Fruit fly (Drosophila melanogaster) whole organism, embryonic: ENCODE measurements around the gene S6KL.

Experiments used
- Abd-B ChIP-seq: fragments of 200-800 bp; sonication (Bioruptor generic); optimal IDR thresholded peaks from 2 replicates; lab custom pipeline; 2018; ENCODE audit warnings: missing biosample characterization, mild to moderate bottlenecking, missing genetic modification characterization, moderate library complexity
- Asciz ChIP-seq: fragments of 200-800 bp; sonication (Bioruptor generic); optimal IDR thresholded peaks from 2 replicates; lab custom pipeline; 2017; ENCODE audit warnings: missing biosample characterization, mild to moderate bottlenecking, missing genetic modification characterization, missing genetic modification reagents
- Bdp1 ChIP-seq: fragments of 200-800 bp; sonication (Bioruptor generic); optimal IDR thresholded peaks from 3 replicates; lab custom pipeline; 2016; ENCODE audit warnings: missing biosample characterization, missing genetic modification characterization
- Blimp-1 ChIP-seq: fragments of 200-800 bp; sonication (Bioruptor generic); optimal IDR thresholded peaks from 3 replicates; lab custom pipeline; 2018; ENCODE audit warnings: missing biosample characterization, missing genetic modification characterization, mild to moderate bottlenecking, moderate library complexity, missing genetic modification reagents
- CG10565 ChIP-seq: fragments of 200-800 bp; sonication (Bioruptor generic); optimal IDR thresholded peaks from 3 replicates; lab custom pipeline; 2016; ENCODE audit warnings: missing biosample characterization, mild to moderate bottlenecking, missing genetic modification characterization
- CG10979 ChIP-seq: fragments of 200-800 bp; sonication (Bioruptor generic); optimal IDR thresholded peaks from 2 replicates; lab custom pipeline; 2018; ENCODE audit warnings: missing biosample characterization, mild to moderate bottlenecking, missing genetic modification characterization, moderate library complexity
- CG17612 ChIP-seq: fragments of 200-800 bp; sonication (Bioruptor generic); IDR thresholded peaks from 2 replicates; pipeline ENCODE4 v1.3.6; 2022; ENCODE audit warnings: missing biosample characterization, missing genetic modification characterization
- CG18262 ChIP-seq: fragments of 200-800 bp; optimal IDR thresholded peaks from 3 replicates; lab custom pipeline; 2019; ENCODE audit warnings: missing biosample characterization, mild to moderate bottlenecking, missing genetic modification characterization, moderate library complexity
- CG2875 ChIP-seq: fragments of 200-800 bp; sonication (Bioruptor generic); optimal IDR thresholded peaks from 2 replicates; lab custom pipeline; 2017; ENCODE audit warnings: missing biosample characterization, mild to moderate bottlenecking, missing genetic modification characterization, missing genetic modification reagents
- CG3065 ChIP-seq: fragments of 200-800 bp; sonication (Bioruptor generic); optimal IDR thresholded peaks from 2 replicates; lab custom pipeline; 2016; ENCODE audit warnings: missing biosample characterization, missing genetic modification characterization
- CG32767 ChIP-seq: fragments of 200-800 bp; sonication (Bioruptor generic); IDR thresholded peaks from 2 replicates; pipeline ENCODE4 v1.3.6; 2022; ENCODE audit warnings: missing biosample characterization, missing genetic modification characterization
- CG34376 ChIP-seq: fragments of 200-800 bp; sonication (Bioruptor generic); optimal IDR thresholded peaks from 2 replicates; lab custom pipeline; 2018; ENCODE audit warnings: missing biosample characterization, mild to moderate bottlenecking, missing genetic modification characterization
- CG3847 ChIP-seq: fragments of 200-800 bp; sonication (Bioruptor generic); IDR thresholded peaks from 2 replicates; pipeline ENCODE4 v1.3.6; 2022; ENCODE audit warnings: missing biosample characterization, missing genetic modification characterization
- CG4360 ChIP-seq: fragments of 200-800 bp; sonication (Bioruptor generic); IDR thresholded peaks from 2 replicates; pipeline ENCODE4 v1.3.6; 2022; ENCODE audit warnings: missing biosample characterization, missing genetic modification characterization
- CG5245 ChIP-seq: fragments of 200-800 bp; sonication (Bioruptor generic); optimal IDR thresholded peaks from 3 replicates; lab custom pipeline; 2016; ENCODE audit warnings: missing biosample characterization, missing genetic modification characterization
- CG6654 ChIP-seq: fragments of 200-800 bp; sonication (Bioruptor generic); optimal IDR thresholded peaks from 2 replicates; lab custom pipeline; 2017; ENCODE audit warnings: missing biosample characterization, mild to moderate bottlenecking, missing genetic modification characterization
- CG6683 ChIP-seq: fragments of 200-800 bp; sonication (Bioruptor generic); optimal IDR thresholded peaks from 2 replicates; lab custom pipeline; 2017; ENCODE audit warnings: missing biosample characterization, mild to moderate bottlenecking, missing genetic modification characterization, missing genetic modification reagents
- CG8765 ChIP-seq: fragments of 200-800 bp; sonication (Bioruptor generic); IDR thresholded peaks from 2 replicates; pipeline ENCODE4 v1.3.6; 2022; ENCODE audit warnings: missing biosample characterization, missing genetic modification characterization
- Camta ChIP-seq: fragments of 200-800 bp; sonication (Bioruptor generic); optimal IDR thresholded peaks from 2 replicates; lab custom pipeline; 2016; ENCODE audit warnings: missing biosample characterization, missing genetic modification characterization
- CrebB ChIP-seq: fragments of 200-800 bp; sonication (Bioruptor generic); optimal IDR thresholded peaks from 3 replicates; lab custom pipeline; 2018; ENCODE audit warnings: missing biosample characterization, mild to moderate bottlenecking, missing genetic modification characterization
- Elba2 ChIP-seq: fragments of 200-800 bp; sonication (Bioruptor generic); optimal IDR thresholded peaks from 3 replicates; lab custom pipeline; 2016; ENCODE audit warnings: missing biosample characterization, missing genetic modification characterization
- GATAe ChIP-seq: fragments of 200-800 bp; sonication (Bioruptor generic); conservative IDR thresholded peaks from 2 replicates; pipeline ENCODE4 v1.3.6; 2022; ENCODE audit warnings: missing biosample characterization, missing genetic modification characterization
- HmgZ ChIP-seq: fragments of 200-800 bp; sonication (Bioruptor generic); optimal IDR thresholded peaks from 2 replicates; lab custom pipeline; 2018; ENCODE audit warnings: missing biosample characterization, mild to moderate bottlenecking, missing genetic modification characterization
- Hr78 ChIP-seq, 2 experiments: fragments of 200-800 bp in 1 of 2; fragments of >200 bp in 1 of 2; sonication (Bioruptor generic) in 1 of 2; optimal IDR thresholded peaks; 2 replicates each; lab custom pipeline; 2017 to 2019; ENCODE audit warnings: missing biosample characterization in 2 of 2, missing genetic modification characterization in 2 of 2, mild to moderate bottlenecking in 1 of 2, moderate library complexity in 1 of 2
- Sin3A ChIP-seq: fragments of >200 bp; optimal IDR thresholded peaks from 2 replicates; lab custom pipeline; 2018
- Trl ChIP-seq, 3 experiments: fragments of >200 bp in 2 of 3; fragments of 200-800 bp in 1 of 3; sonication (Bioruptor generic) in 1 of 3; optimal IDR thresholded peaks; 2 replicates in 1 of 3; 3 replicates in 2 of 3; lab custom pipeline; 2016 to 2017; ENCODE audit warnings: missing biosample characterization in 1 of 3, missing genetic modification characterization in 1 of 3
- Vsx1 ChIP-seq: fragments of 200-800 bp; sonication (Bioruptor generic); optimal IDR thresholded peaks from 2 replicates; lab custom pipeline; 2017; ENCODE audit warnings: missing biosample characterization, mild to moderate bottlenecking, missing genetic modification characterization, missing genetic modification reagents
- ab ChIP-seq: fragments of 200-800 bp; sonication (Bioruptor generic); optimal IDR thresholded peaks from 2 replicates; lab custom pipeline; 2016; ENCODE audit warnings: missing biosample characterization, missing genetic modification characterization
- caup ChIP-seq: fragments of 200-800 bp; sonication (Bioruptor generic); optimal IDR thresholded peaks from 3 replicates; lab custom pipeline; 2017; ENCODE audit warnings: missing biosample characterization, mild to moderate bottlenecking, missing genetic modification characterization, moderate library complexity; ENCODE audit not compliant: severe bottlenecking
- chif ChIP-seq, 2 experiments: fragments of 200-800 bp; sonication (Bioruptor generic); optimal IDR thresholded peaks; 3 replicates each; lab custom pipeline; 2016; ENCODE audit warnings: missing biosample characterization in 2 of 2, missing genetic modification characterization in 2 of 2
- crol ChIP-seq: fragments of 200-800 bp; sonication (Bioruptor generic); IDR thresholded peaks from 2 replicates; pipeline ENCODE4 v1.3.6; 2022; ENCODE audit warnings: missing biosample characterization, missing genetic modification characterization
- dmrt11E ChIP-seq: fragments of 200-800 bp; sonication (Bioruptor generic); optimal IDR thresholded peaks from 3 replicates; lab custom pipeline; 2018; ENCODE audit warnings: missing biosample characterization, mild to moderate bottlenecking, missing genetic modification characterization, moderate library complexity
- fd102C ChIP-seq: fragments of 200-800 bp; sonication (Bioruptor generic); optimal IDR thresholded peaks from 2 replicates; lab custom pipeline; 2018; ENCODE audit warnings: missing biosample characterization, mild to moderate bottlenecking, missing genetic modification characterization, moderate library complexity
- gem ChIP-seq: fragments of 200-800 bp; sonication (Bioruptor generic); optimal IDR thresholded peaks from 2 replicates; lab custom pipeline; 2019; ENCODE audit warnings: missing biosample characterization, mild to moderate bottlenecking, missing genetic modification characterization, moderate library complexity
- gsb-n ChIP-seq: fragments of 200-800 bp; sonication (Bioruptor generic); optimal IDR thresholded peaks from 3 replicates; lab custom pipeline; 2018; ENCODE audit warnings: missing biosample characterization, mild to moderate bottlenecking, missing genetic modification characterization
- insv ChIP-seq, 2 experiments: fragments of 200-800 bp; sonication (Bioruptor generic); optimal IDR thresholded peaks; 3 replicates each; lab custom pipeline; 2016 to 2018; ENCODE audit warnings: missing biosample characterization in 2 of 2, missing genetic modification characterization in 2 of 2
- jigr1 ChIP-seq: fragments of 200-800 bp; sonication (Bioruptor generic); IDR thresholded peaks from 3 replicates; pipeline ENCODE4 v1.3.6; 2022; ENCODE audit warnings: missing biosample characterization, missing genetic modification characterization
- klu ChIP-seq: fragments of 200-800 bp; sonication (Bioruptor generic); IDR thresholded peaks from 2 replicates; pipeline ENCODE4 v1.3.6; 2022; ENCODE audit warnings: missing biosample characterization, missing genetic modification characterization
- lab ChIP-seq: fragments of 200-800 bp; sonication (Bioruptor generic); optimal IDR thresholded peaks from 3 replicates; lab custom pipeline; 2017; ENCODE audit warnings: missing biosample characterization, missing genetic modification characterization, mild to moderate bottlenecking, moderate library complexity, missing genetic modification reagents
- peb ChIP-seq: fragments of 200-800 bp; sonication (Bioruptor generic); IDR thresholded peaks from 2 replicates; pipeline ENCODE4 v1.3.6; 2022; ENCODE audit warnings: missing biosample characterization, missing genetic modification characterization
- prd ChIP-seq, 3 experiments: fragments of >200 bp in 2 of 3; fragments of 200-800 bp in 1 of 3; sonication (Bioruptor generic) in 1 of 3; optimal IDR thresholded peaks in 2 of 3; IDR thresholded peaks in 1 of 3; 2 replicates in 2 of 3; 3 replicates in 1 of 3; pipeline versions ENCODE4 v1.3.6 to Lab custom; 2017 to 2022; ENCODE audit warnings: missing biosample characterization in 1 of 3, missing genetic modification characterization in 1 of 3
- pum ChIP-seq: fragments of 200-800 bp; sonication (Bioruptor generic); optimal IDR thresholded peaks from 2 replicates; lab custom pipeline; 2016; ENCODE audit warnings: missing biosample characterization, missing genetic modification characterization
- tll ChIP-seq, 2 experiments: fragments of 200-800 bp in 1 of 2; fragments of >200 bp in 1 of 2; sonication (Bioruptor generic) in 1 of 2; optimal IDR thresholded peaks; 2 replicates each; lab custom pipeline; 2017 to 2019; ENCODE audit warnings: missing biosample characterization in 2 of 2, missing genetic modification characterization in 2 of 2, mild to moderate bottlenecking in 1 of 2, moderate library complexity in 1 of 2
- tna ChIP-seq: fragments of 200-800 bp; sonication (Bioruptor generic); IDR thresholded peaks from 2 replicates; pipeline ENCODE4 v1.3.6; 2022; ENCODE audit warnings: missing biosample characterization, missing genetic modification characterization; ENCODE audit not compliant: partially characterized antibody
- toy ChIP-seq: fragments of 200-800 bp; sonication (Bioruptor generic); IDR thresholded peaks from 2 replicates; pipeline ENCODE4 v1.3.6; 2022; ENCODE audit warnings: missing biosample characterization, missing genetic modification characterization
- twi ChIP-seq: fragments of 200-800 bp; optimal IDR thresholded peaks from 2 replicates; lab custom pipeline; 2019; ENCODE audit warnings: missing biosample characterization, mild to moderate bottlenecking, missing genetic modification characterization, moderate library complexity
- wek ChIP-seq: fragments of 200-800 bp; sonication (Bioruptor generic); optimal IDR thresholded peaks from 3 replicates; lab custom pipeline; 2018; ENCODE audit warnings: missing biosample characterization, mild to moderate bottlenecking, missing genetic modification characterization, moderate library complexity

S6KL gene

DNA sequence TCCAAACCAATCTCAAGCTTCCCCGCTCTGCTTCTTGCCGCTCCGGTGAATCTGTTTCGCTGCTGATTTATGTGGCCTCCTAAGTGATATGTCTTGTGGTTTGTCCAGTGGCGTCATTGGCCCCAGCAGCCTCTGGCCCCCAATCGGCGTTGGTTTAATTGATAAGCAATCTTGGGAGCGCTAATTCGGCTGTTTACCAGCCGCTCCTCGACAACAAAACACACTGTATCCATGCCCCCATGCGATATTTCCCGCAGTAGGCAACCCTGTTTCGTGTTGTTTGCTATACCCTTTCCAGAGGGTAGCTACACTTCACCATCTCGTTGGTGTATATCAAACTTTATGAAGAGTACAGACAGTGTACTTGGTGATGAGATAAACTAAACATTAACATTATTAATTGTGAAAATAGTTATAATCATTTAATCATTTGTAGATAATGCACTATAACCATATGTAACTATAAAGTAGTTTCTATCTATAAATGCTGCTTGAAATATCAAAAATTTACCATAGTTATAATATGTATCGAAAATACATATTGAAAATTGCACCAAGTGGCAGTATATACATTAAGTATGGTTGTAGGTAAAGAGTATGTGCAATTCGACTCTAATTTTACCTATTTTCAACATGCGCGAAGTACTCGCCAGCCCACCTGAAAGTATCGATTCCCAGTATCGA is 60.2 kb downstream of the S6KL start, which contains the start of gene shop (continued):
- TF ChIP-seq gem (tag; lab: Kevin White, UChicago) (peak; percentile 93), caup (GFP tag; lab: Kevin White, UChicago) (peak; percentile 68), CG34376 (peak; percentile 61), Sin3A (lab: Kevin White, UChicago) (no peak), Elba2 (GFP tag; lab: Kevin White, UChicago) (no peak), Bdp1 (GFP tag; lab: Kevin White, UChicago) (peak; percentile 62), Trl (optimal IDR thresholded peaks at IDR 0.05; lab: Kevin White, UChicago) (no peak), Trl (GFP tag; optimal IDR thresholded peaks at IDR 0.05; lab: Kevin White, UChicago) (peak; percentile 47), Asciz (GFP tag; lab: Kevin White, UChicago) (peak; percentile 81), CG18262 (peak; percentile 92), insv (GFP tag; optimal IDR thresholded peaks at IDR 0.05; lab: Kevin White, UChicago) (peak in 1 of 2 experiments; percentile 51), wek (GFP tag; lab: Kevin White, UChicago) (peak; percentile 46), GATAe (no peak), pum (GFP tag; lab: Kevin White, UChicago) (peak; percentile 64), CG3847 (peak; percentile 86), ab (peak; percentile 31), CG8765 (GFP tag; lab: Robert Waterston, UW) (no peak), Blimp-1 (GFP tag; lab: Kevin White, UChicago) (peak; percentile 76), chif (GFP tag; optimal IDR thresholded peaks at IDR 0.05; lab: Kevin White, UChicago) (peak; percentile 34 to 79), HmgZ (tag; lab: Kevin White, UChicago) (peak; percentile 80), twi (tag; lab: Kevin White, UChicago) (peak; percentile 76), gsb-n (peak; percentile 64), klu (peak; percentile 60; the same call in 1 of the 2 replicates), Hr78 (GFP tag; optimal IDR thresholded peaks at IDR 0.05; lab: Kevin White, UChicago) (peak in 1 of 2 experiments; percentile 63), CG10565 (GFP tag; lab: Kevin White, UChicago) (peak; percentile 20), CG6683 (GFP tag; lab: Kevin White, UChicago) (peak; percentile 60), CG2875 (peak; percentile 69), CG3065 (peak; percentile 47), CG4360 (GFP tag; lab: Robert Waterston, UW) (no peak), tna (GFP tag; lab: Robert Waterston, UW) (peak; percentile 12; the same call in 1 of the 2 replicates), dmrt11E (tag; lab: Kevin White, UChicago) (peak; percentile 72), CG5245 (GFP tag; lab: Kevin White, UChicago) (peak; percentile 77), CG17612 (0 out of 2 replicates have a peak, but pooled peaks have one; percentile 51), jigr1 (GFP tag; lab: Robert Waterston, UW) (no peak), lab (peak; percentile 83), CG10979 (tag; lab: Kevin White, UChicago) (peak; percentile 87), toy (GFP tag; lab: Robert Waterston, UW) (peak; percentile 22; the same call in 1 of the 2 replicates), Camta (GFP tag; lab: Kevin White, UChicago) (peak; percentile 63), prd (optimal IDR thresholded peaks at IDR 0.05; lab: Kevin White, UChicago) (no peak), prd (GFP tag; IDR thresholded peaks at IDR 0.05; lab: Robert Waterston, UW) (peak; percentile 76; the same call in 2 of the 3 replicates), Vsx1 (GFP tag; lab: Kevin White, UChicago) (peak; percentile 69), tll (GFP tag; optimal IDR thresholded peaks at IDR 0.05; lab: Kevin White, UChicago) (no peak), fd102C (no peak), CG6654 (GFP tag; lab: Kevin White, UChicago) (peak; percentile 66), Abd-B (GFP tag; lab: Kevin White, UChicago) (peak; percentile 86), crol (GFP tag; lab: Robert Waterston, UW) (no peak), CG32767 (GFP tag; lab: Robert Waterston, UW) (peak; percentile 76; the same call in 1 of the 2 replicates), CrebB (tag; lab: Kevin White, UChicago) (peak; percentile 75), peb (GFP tag; lab: Robert Waterston, UW) (no peak)
